Worm (Caenorhabditis elegans): ENCODE results near the gene Y7A5A.13.

ce11 chrX:15740526-15740925 lies 33.1 kb upstream of the Y7A5A.13 start, which contains the start of gene srg-64:
- TF ChIP-seq him-1 (tag; optimal IDR thresholded peaks at IDR 0.05) (no peak), dao-5 (tag; optimal IDR thresholded peaks at IDR 0.05) (no peak)

Data from whole organism, L4/young adult.